Fruit fly (Drosophila melanogaster): ENCODE data around the gene yip2.

Gene yip2

dm6 chr2L:9954119-9954518 is 39.1 kb downstream of the yip2 start, which contains the start of the genes CG13126 and CG4709 (continued):
- TF ChIP-seq CG32006 (GFP tag; optimal IDR thresholded peaks at IDR 0.05): peak; percentile 90
- TF ChIP-seq CG8632 (GFP tag; optimal IDR thresholded peaks at IDR 0.05): peak; percentile 85
- peak; percentile 83 for TF ChIP-seq pdm3 (GFP tag; optimal IDR thresholded peaks at IDR 0.05)
- peak; percentile 67 for TF ChIP-seq fd85E (GFP tag; optimal IDR thresholded peaks at IDR 0.05)
- TF ChIP-seq cyc (GFP tag; optimal IDR thresholded peaks at IDR 0.05): peak; percentile 86
- peak; percentile 90 for TF ChIP-seq esn (GFP tag; optimal IDR thresholded peaks at IDR 0.05)
- TF ChIP-seq Blimp-1 (GFP tag; optimal IDR thresholded peaks at IDR 0.05): peak; percentile 79
- TF ChIP-seq CG1621 (tag; optimal IDR thresholded peaks at IDR 0.05): peak; percentile 65
- peak; percentile 90 for TF ChIP-seq CG6163 (GFP tag; IDR thresholded peaks at IDR 0.05)
- peak; percentile 80 for TF ChIP-seq CG16779 (tag; optimal IDR thresholded peaks at IDR 0.05)
- peak; percentile 86 for TF ChIP-seq CG11762 (GFP tag; optimal IDR thresholded peaks at IDR 0.05; ENCODE audit: insufficient read depth)
- TF ChIP-seq OdsH (GFP tag; optimal IDR thresholded peaks at IDR 0.05): peak; percentile 89
- peak; percentile 92 for TF ChIP-seq svp (GFP tag)

dm6 chr2L:9954696-9955095 is 39.6 kb downstream of the yip2 start:
- TF ChIP-seq lz (GFP tag; optimal IDR thresholded peaks at IDR 0.05) (no peak), ss (GFP tag; optimal IDR thresholded peaks at IDR 0.05) (no peak), CG8632 (GFP tag; optimal IDR thresholded peaks at IDR 0.05) (no peak), CG15336 (GFP tag; IDR thresholded peaks at IDR 0.05) (no peak), CG6854 (GFP tag; optimal IDR thresholded peaks at IDR 0.05) (no peak), CG8119 (GFP tag; IDR thresholded peaks at IDR 0.05) (no peak), svp (GFP tag) (no peak), fd59A (GFP tag; optimal IDR thresholded peaks at IDR 0.05) (no peak), CG9139 (GFP tag; optimal IDR thresholded peaks at IDR 0.05) (no peak)

dm6 chr2L:9956993-9957652 is 42.1 kb downstream of the yip2 start, which contains the start of the genes CG4658 and CG5846:
TSS of gene CG4658 (plus strand) at chr2L:9957132.
TSS of gene CG5846 (minus strand) at chr2L:9957237.
- TF ChIP-seq Smox (GFP tag; optimal IDR thresholded peaks at IDR 0.05) (peak; percentile 93), fd85E (GFP tag; optimal IDR thresholded peaks at IDR 0.05) (peak; percentile 67), Blimp-1 (GFP tag; optimal IDR thresholded peaks at IDR 0.05) (peak; percentile 60), CG3919 (GFP tag; optimal IDR thresholded peaks at IDR 0.05) (peak; percentile 94), CG34406 (GFP tag; optimal IDR thresholded peaks at IDR 0.05) (peak; percentile 95), eg (GFP tag; IDR thresholded peaks at IDR 0.05) (peak; percentile 96), CG8319 (GFP tag; optimal IDR thresholded peaks at IDR 0.05) (peak; percentile 79), Met (GFP tag; optimal IDR thresholded peaks at IDR 0.05) (peak; percentile 96), CG8632 (GFP tag; optimal IDR thresholded peaks at IDR 0.05) (peak; percentile 96), Hr4 (GFP tag; optimal IDR thresholded peaks at IDR 0.05) (peak; percentile 91), cyc (GFP tag; optimal IDR thresholded peaks at IDR 0.05) (peak; percentile 92), ss (GFP tag; optimal IDR thresholded peaks at IDR 0.05) (peak in 1 of 2 experiments; percentile 78), dac (GFP tag; optimal IDR thresholded peaks at IDR 0.05) (peak; percentile 50), CG4318 (GFP tag; optimal IDR thresholded peaks at IDR 0.05) (no peak), OdsH (GFP tag; optimal IDR thresholded peaks at IDR 0.05) (peak; percentile 96), CG6163 (GFP tag; IDR thresholded peaks at IDR 0.05) (peak; percentile 92), CG6792 (GFP tag; optimal IDR thresholded peaks at IDR 0.05) (peak; percentile 93), CG1621 (tag; optimal IDR thresholded peaks at IDR 0.05) (peak; percentile 82), topi (GFP tag; optimal IDR thresholded peaks at IDR 0.05) (peak; percentile 92), CG16779 (tag; optimal IDR thresholded peaks at IDR 0.05) (no peak), acj6 (GFP tag; optimal IDR thresholded peaks at IDR 0.05) (peak; percentile 93), Sox14 (GFP tag; optimal IDR thresholded peaks at IDR 0.05) (peak; percentile 93), salr (GFP tag; optimal IDR thresholded peaks at IDR 0.05) (peak in 1 of 2 experiments; percentile 43), Eip93F (GFP tag; optimal IDR thresholded peaks at IDR 0.05) (no peak), fd59A (GFP tag; optimal IDR thresholded peaks at IDR 0.05) (peak; percentile 74), CG7368 (GFP tag; optimal IDR thresholded peaks at IDR 0.05) (peak; percentile 90), CG6808 (GFP tag; optimal IDR thresholded peaks at IDR 0.05) (peak; percentile 74), Eip75B (GFP tag; optimal IDR thresholded peaks at IDR 0.05) (peak; percentile 92), CG15336 (GFP tag; IDR thresholded peaks at IDR 0.05) (peak; percentile 95), CG6854 (GFP tag; optimal IDR thresholded peaks at IDR 0.05) (peak; percentile 40), CG11294 (GFP tag; IDR thresholded peaks at IDR 0.05) (peak; percentile 90), achi (GFP tag; optimal IDR thresholded peaks at IDR 0.05) (peak; percentile 93), Sox15 (GFP tag; optimal IDR thresholded peaks at IDR 0.05) (peak; percentile 86), CG10669 (GFP tag; optimal IDR thresholded peaks at IDR 0.05) (peak; percentile 90), Ets21C (GFP tag; optimal IDR thresholded peaks at IDR 0.05) (peak; percentile 86), CG31627 (GFP tag; optimal IDR thresholded peaks at IDR 0.05) (peak; percentile 93), Gug (GFP tag; IDR thresholded peaks at IDR 0.05) (peak; percentile 93)

All from whole organism, prepupa.